Worm (Caenorhabditis elegans) whole organism, mixed stage, embryonic: ENCODE measurements around the gene F47F2.1.

Experiments
- M03D4.4 ChIP-seq: sonication (generic microtip); optimal IDR thresholded peaks from 2 replicates; lab custom pipeline; 2017; ENCODE audit warnings: mild to moderate bottlenecking, missing genetic modification characterization, missing compliant biosample characterization
- bed-3 ChIP-seq: fragments of 200-800 bp; sonication (Bioruptor generic); optimal IDR thresholded peaks from 3 replicates; lab custom pipeline; 2018; ENCODE audit warnings: mild to moderate bottlenecking, missing genetic modification characterization, moderate library complexity, missing compliant biosample characterization
- blmp-1 ChIP-seq: fragments of 150-350 bp; optimal IDR thresholded peaks from 2 replicates; lab custom pipeline; 2014; ENCODE audit warnings: missing biosample characterization, missing genetic modification characterization
- ceh-39 ChIP-seq: fragments of 150-350 bp; optimal IDR thresholded peaks from 2 replicates; lab custom pipeline; 2014; ENCODE audit warnings: missing biosample characterization, missing genetic modification characterization
- ceh-43 ChIP-seq: fragments of 200-800 bp; sonication (Bioruptor generic); optimal IDR thresholded peaks from 2 replicates; lab custom pipeline; 2018; ENCODE audit warnings: mild to moderate bottlenecking, missing genetic modification characterization, moderate library complexity, missing compliant biosample characterization
- ceh-83 ChIP-seq: fragments of 200-800 bp; sonication (Bioruptor generic); optimal IDR thresholded peaks from 2 replicates; lab custom pipeline; 2018; ENCODE audit warnings: mild to moderate bottlenecking, missing genetic modification characterization, missing compliant biosample characterization
- ces-1 ChIP-seq: fragments of 150-350 bp; optimal IDR thresholded peaks from 2 replicates; lab custom pipeline; 2014; ENCODE audit warnings: missing biosample characterization, missing genetic modification reagents, missing genetic modification characterization
- cnd-1 ChIP-seq: fragments of 200-800 bp; sonication (Bioruptor generic); optimal IDR thresholded peaks from 2 replicates; lab custom pipeline; 2018; ENCODE audit warnings: mild to moderate bottlenecking, missing genetic modification characterization, missing compliant biosample characterization
- drap-1 ChIP-seq: fragments of 200-800 bp; sonication (Bioruptor generic); optimal IDR thresholded peaks from 3 replicates; lab custom pipeline; 2018; ENCODE audit warnings: mild to moderate bottlenecking, missing genetic modification characterization, missing compliant biosample characterization
- elt-1 ChIP-seq: sonication (generic microtip); optimal IDR thresholded peaks from 2 replicates; lab custom pipeline; 2017; ENCODE audit warnings: missing genetic modification characterization, mild to moderate bottlenecking, missing compliant biosample characterization, antibody characterized with exemption, moderate library complexity, borderline replicate concordance; ENCODE audit not compliant: insufficient read depth
- elt-3 ChIP-seq: fragments of 150-350 bp; optimal IDR thresholded peaks from 2 replicates; lab custom pipeline; 2014; ENCODE audit warnings: missing biosample characterization, missing genetic modification characterization
- flh-1 ChIP-seq: fragments of 200-800 bp; sonication (Bioruptor generic); optimal IDR thresholded peaks from 2 replicates; lab custom pipeline; 2018; ENCODE audit warnings: mild to moderate bottlenecking, missing genetic modification characterization, moderate library complexity, missing compliant biosample characterization
- ham-2 ChIP-seq: fragments of 200-800 bp; sonication (Bioruptor generic); optimal IDR thresholded peaks from 2 replicates; lab custom pipeline; 2018; ENCODE audit warnings: mild to moderate bottlenecking, missing genetic modification characterization, missing compliant biosample characterization
- hlh-1 ChIP-seq: fragments of 150-350 bp; optimal IDR thresholded peaks from 2 replicates; lab custom pipeline; 2014; ENCODE audit warnings: missing biosample characterization, missing genetic modification reagents, missing genetic modification characterization
- lin-13 ChIP-seq: fragments of 150-350 bp; optimal IDR thresholded peaks from 2 replicates; lab custom pipeline; 2014; ENCODE audit warnings: missing biosample characterization, missing genetic modification characterization
- lsy-2 ChIP-seq: fragments of 150-350 bp; optimal IDR thresholded peaks from 2 replicates; lab custom pipeline; 2014; ENCODE audit warnings: missing biosample characterization, missing genetic modification characterization
- mab-5 ChIP-seq: fragments of 150-350 bp; optimal IDR thresholded peaks from 2 replicates; lab custom pipeline; 2014; ENCODE audit warnings: missing biosample characterization, missing genetic modification characterization
- mep-1 ChIP-seq: fragments of 150-350 bp; optimal IDR thresholded peaks from 2 replicates; lab custom pipeline; 2017; ENCODE audit warnings: missing biosample characterization, missing genetic modification reagents, missing genetic modification characterization, inconsistent platforms
- mls-2 ChIP-seq: sonication (generic microtip); optimal IDR thresholded peaks from 2 replicates; lab custom pipeline; 2016; ENCODE audit warnings: mild to moderate bottlenecking, missing genetic modification characterization, moderate library complexity, missing compliant biosample characterization
- nhr-12 ChIP-seq: fragments of 150-350 bp; optimal IDR thresholded peaks from 2 replicates; lab custom pipeline; 2014; ENCODE audit warnings: missing biosample characterization, missing genetic modification characterization
- nhr-2 ChIP-seq: fragments of 150-350 bp; optimal IDR thresholded peaks from 2 replicates; lab custom pipeline; 2014; ENCODE audit warnings: missing biosample characterization, missing genetic modification characterization
- nhr-28 ChIP-seq: fragments of 150-350 bp; optimal IDR thresholded peaks from 2 replicates; lab custom pipeline; 2014; ENCODE audit warnings: missing biosample characterization, missing genetic modification characterization
- nhr-76 ChIP-seq: sonication (generic microtip); optimal IDR thresholded peaks from 2 replicates; lab custom pipeline; 2017; ENCODE audit warnings: missing biosample characterization, missing genetic modification characterization
- pha-4 ChIP-seq: fragments of 150-350 bp; optimal IDR thresholded peaks from 2 replicates; lab custom pipeline; 2018; ENCODE audit warnings: missing biosample characterization, missing genetic modification reagents, missing genetic modification characterization
- sem-2 ChIP-seq: fragments of 200-800 bp; sonication (Bioruptor generic); optimal IDR thresholded peaks from 2 replicates; lab custom pipeline; 2018; ENCODE audit warnings: mild to moderate bottlenecking, missing genetic modification characterization, missing compliant biosample characterization
- snpc-4 ChIP-seq: fragments of 150-350 bp; optimal IDR thresholded peaks from 2 replicates; lab custom pipeline; 2014; ENCODE audit warnings: missing biosample characterization, missing genetic modification characterization
- sptf-1 ChIP-seq: sonication (generic microtip); optimal IDR thresholded peaks from 2 replicates; lab custom pipeline; 2017; ENCODE audit warnings: mild to moderate bottlenecking, missing genetic modification characterization, moderate library complexity, missing compliant biosample characterization
- unc-39 ChIP-seq: fragments of 150-350 bp; optimal IDR thresholded peaks from 2 replicates; lab custom pipeline; 2014; ENCODE audit warnings: missing biosample characterization, missing genetic modification characterization
- unc-62 ChIP-seq: fragments of 150-350 bp; optimal IDR thresholded peaks from 2 replicates; lab custom pipeline; 2014; ENCODE audit warnings: missing biosample characterization, missing genetic modification reagents, missing genetic modification characterization

Gene F47F2.1

DNA sequence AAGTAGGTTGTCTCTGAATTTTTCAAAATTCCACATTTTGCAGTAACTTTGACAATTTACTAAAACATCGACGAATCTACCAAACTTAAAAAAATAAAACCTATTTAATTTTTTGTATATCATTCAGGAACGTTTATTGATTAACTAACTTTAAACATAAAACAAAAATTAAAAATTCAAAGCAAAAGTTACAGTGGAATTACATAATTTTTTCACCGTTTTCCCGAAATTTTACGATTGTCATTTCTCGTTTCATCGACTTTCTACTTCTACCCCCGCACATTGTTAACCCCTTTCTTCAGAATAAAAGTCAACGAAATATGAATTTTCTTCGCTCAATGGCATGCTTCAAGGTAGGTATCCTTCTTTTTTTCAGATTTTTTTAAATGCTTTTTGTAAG, at the start of gene F47F2.1:
Gene F47F2.1 (plus strand): TSS at position 301 of the 400 bp plus-strand sequence.
- TF ChIP-seq ceh-43 (GFP tag; lab: Kevin White, UChicago): no peak
- no peak for TF ChIP-seq unc-39 (tag; lab: Kevin White, UChicago)
- no peak for TF ChIP-seq lsy-2 (tag; lab: Kevin White, UChicago)
- no peak for TF ChIP-seq ceh-83
- TF ChIP-seq pha-4 (tag; lab: Kevin White, UChicago): no peak
- no peak for TF ChIP-seq flh-1 (GFP tag; lab: Kevin White, UChicago)
- TF ChIP-seq ces-1 (GFP tag; lab: Kevin White, UChicago): no peak
- TF ChIP-seq mls-2 (tag; lab: Kevin White, UChicago): no peak
- no peak for TF ChIP-seq sptf-1 (tag; lab: Kevin White, UChicago)
- no peak for TF ChIP-seq unc-62 (GFP tag; lab: Kevin White, UChicago)
- TF ChIP-seq hlh-1 (tag; lab: Kevin White, UChicago): no peak
- TF ChIP-seq ham-2 (GFP tag; lab: Kevin White, UChicago): no peak
- TF ChIP-seq blmp-1: no peak
- no peak for TF ChIP-seq ceh-39

DNA sequence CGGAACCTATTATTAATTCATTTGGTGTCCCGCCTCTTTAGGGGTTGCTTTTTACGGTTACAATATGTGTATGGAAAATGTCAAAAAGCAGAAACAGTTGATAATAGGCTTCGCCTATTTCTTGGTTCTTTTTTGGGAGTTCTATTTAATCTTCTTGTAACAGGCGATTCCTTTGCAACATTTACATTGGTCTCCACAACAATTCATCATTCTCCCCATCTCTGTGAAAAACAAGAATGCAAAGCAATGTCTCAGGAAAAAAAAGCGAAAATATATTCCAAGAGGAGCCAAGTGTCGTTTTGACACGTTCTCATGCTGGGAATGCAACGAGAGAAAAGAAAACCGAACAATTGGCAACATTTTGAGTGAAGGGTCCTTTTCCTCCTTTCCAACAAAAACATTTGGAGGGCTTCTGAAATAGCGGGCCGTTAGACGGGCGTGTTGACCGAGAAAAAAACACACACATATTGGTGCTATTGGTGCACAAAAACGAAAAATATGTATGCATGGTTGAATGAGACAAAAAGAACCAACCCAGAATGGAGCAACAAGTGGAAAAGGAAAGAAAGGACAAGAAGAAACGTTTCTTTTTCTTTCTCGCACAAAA, 49.6 kb upstream of the F47F2.1 start:
- TF ChIP-seq unc-62 (GFP tag; lab: Kevin White, UChicago): no peak
- TF ChIP-seq flh-1 (GFP tag; lab: Kevin White, UChicago): no peak
- TF ChIP-seq M03D4.4 (tag; lab: Kevin White, UChicago): no peak
- no peak for TF ChIP-seq elt-1 (tag; lab: Kevin White, UChicago)
- TF ChIP-seq elt-3 (tag; lab: Kevin White, UChicago): no peak
- TF ChIP-seq lsy-2 (tag; lab: Kevin White, UChicago): no peak
- no peak for TF ChIP-seq ham-2 (GFP tag; lab: Kevin White, UChicago)
- no peak for TF ChIP-seq pha-4 (tag; lab: Kevin White, UChicago)
- TF ChIP-seq nhr-76 (tag; lab: Kevin White, UChicago): no peak
- TF ChIP-seq sptf-1 (tag; lab: Kevin White, UChicago): no peak
- TF ChIP-seq drap-1 (GFP tag; lab: Kevin White, UChicago): no peak
- TF ChIP-seq unc-39 (tag; lab: Kevin White, UChicago): no peak

DNA sequence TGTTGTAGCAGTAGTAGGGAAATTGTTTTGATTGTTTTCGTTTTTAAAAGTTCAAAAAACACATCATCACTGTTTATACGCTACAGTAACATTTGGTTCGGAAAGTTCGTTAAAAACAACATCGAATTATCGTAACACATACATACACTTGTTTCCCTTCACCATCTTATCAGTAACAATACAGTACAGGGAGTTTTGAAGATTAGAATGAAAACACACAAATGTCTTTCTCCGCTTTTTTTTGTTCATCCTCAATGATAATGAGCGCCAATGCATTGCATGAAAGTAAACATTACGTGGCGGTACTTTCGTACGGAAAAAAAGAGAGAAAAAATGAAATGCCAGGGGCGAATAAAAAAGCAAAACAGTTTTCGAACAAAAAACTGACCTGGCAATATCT, 48.7 kb upstream of the F47F2.1 start:
- TF ChIP-seq snpc-4 (tag; lab: Kevin White, UChicago) (no peak), blmp-1 (no peak), ham-2 (GFP tag; lab: Kevin White, UChicago) (no peak), nhr-2 (tag; lab: Kevin White, UChicago) (no peak), M03D4.4 (tag; lab: Kevin White, UChicago) (no peak), unc-39 (tag; lab: Kevin White, UChicago) (no peak), elt-1 (tag; lab: Kevin White, UChicago) (no peak), nhr-12 (tag; lab: Kevin White, UChicago) (no peak)
- TF ChIP-seq, all 35 proteins: peak for 0

DNA sequence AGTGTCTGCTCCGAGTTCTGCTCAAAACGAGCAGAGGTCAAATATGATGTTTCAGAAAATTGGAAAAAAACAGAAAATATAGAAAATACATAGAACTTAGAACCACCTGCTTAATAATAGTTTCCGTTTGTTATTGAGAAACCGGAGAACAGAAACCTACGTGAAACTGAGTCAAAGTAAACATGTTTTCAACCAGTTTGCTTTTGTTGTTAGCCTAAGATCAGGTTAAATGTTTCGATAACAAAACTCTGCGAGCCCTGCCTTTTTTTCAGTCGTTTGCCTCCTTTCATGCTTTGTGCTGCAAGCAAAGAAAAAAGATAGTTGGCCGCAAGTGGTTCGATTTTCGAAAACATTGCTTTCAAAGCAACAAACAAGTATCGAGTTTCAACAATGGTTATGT, 47.5 kb upstream of the F47F2.1 start:
- TF ChIP-seq pha-4 (tag; lab: Kevin White, UChicago) (no peak), hlh-1 (tag; lab: Kevin White, UChicago) (no peak)
- TF ChIP-seq, all 35 proteins: peak for 0

DNA sequence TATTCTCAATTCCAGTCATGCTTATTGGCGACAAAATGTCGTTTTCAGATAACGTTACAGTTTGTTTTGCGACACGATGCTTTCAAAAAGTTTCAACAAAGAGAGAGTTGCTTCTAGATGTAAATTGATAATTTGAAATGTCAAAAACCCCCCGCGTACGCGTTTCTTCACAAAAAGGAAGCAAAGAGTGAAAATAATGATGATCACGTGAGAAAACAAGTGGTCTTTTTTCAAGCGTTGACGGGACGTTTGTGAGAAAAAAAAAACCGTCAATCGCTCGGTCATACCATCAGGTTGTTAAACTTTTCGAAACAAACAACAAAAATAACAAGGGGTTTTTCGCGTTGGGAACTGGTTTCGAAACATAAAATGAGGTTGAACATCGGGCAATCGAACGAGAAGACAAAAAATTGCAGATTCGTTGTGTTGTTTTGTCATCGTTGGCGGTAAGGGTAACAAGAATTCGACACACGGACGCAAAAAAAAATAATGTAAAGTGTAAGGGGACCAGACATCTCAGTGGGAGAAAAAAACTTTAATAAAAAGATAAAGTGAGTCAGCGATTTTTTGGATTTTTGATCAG, 46.2 kb upstream of the F47F2.1 start:
- TF ChIP-seq bed-3 (GFP tag; lab: Kevin White, UChicago) (no peak), drap-1 (GFP tag; lab: Kevin White, UChicago) (no peak), lin-13 (tag; lab: Kevin White, UChicago) (no peak), nhr-28 (tag; lab: Kevin White, UChicago) (no peak), lsy-2 (tag; lab: Kevin White, UChicago) (no peak), cnd-1 (tag; lab: Kevin White, UChicago) (no peak), ces-1 (GFP tag; lab: Kevin White, UChicago) (no peak), mep-1 (tag; lab: Kevin White, UChicago) (no peak), M03D4.4 (tag; lab: Kevin White, UChicago) (no peak), ham-2 (GFP tag; lab: Kevin White, UChicago) (no peak), hlh-1 (tag; lab: Kevin White, UChicago) (no peak), ceh-83 (no peak), mab-5 (no peak), flh-1 (GFP tag; lab: Kevin White, UChicago) (no peak), elt-3 (tag; lab: Kevin White, UChicago) (no peak), sem-2 (GFP tag; lab: Kevin White, UChicago) (no peak), mls-2 (tag; lab: Kevin White, UChicago) (no peak)
